Worm (Caenorhabditis elegans) whole organism, L4/young adult: Measurements from ENCODE around the gene T14B4.3.

Experiments
- dao-5 ChIP-seq: sonication (generic microtip); optimal IDR thresholded peaks from 2 replicates; lab custom pipeline; 2016; ENCODE audit warnings: missing genotype, missing genetic modification characterization, moderate library complexity, missing compliant biosample characterization
- him-1 ChIP-seq: sonication (generic microtip); optimal IDR thresholded peaks from 2 replicates; lab custom pipeline; 2016; ENCODE audit warnings: missing genotype, missing genetic modification reagents, missing genetic modification characterization, missing compliant biosample characterization

DNA sequence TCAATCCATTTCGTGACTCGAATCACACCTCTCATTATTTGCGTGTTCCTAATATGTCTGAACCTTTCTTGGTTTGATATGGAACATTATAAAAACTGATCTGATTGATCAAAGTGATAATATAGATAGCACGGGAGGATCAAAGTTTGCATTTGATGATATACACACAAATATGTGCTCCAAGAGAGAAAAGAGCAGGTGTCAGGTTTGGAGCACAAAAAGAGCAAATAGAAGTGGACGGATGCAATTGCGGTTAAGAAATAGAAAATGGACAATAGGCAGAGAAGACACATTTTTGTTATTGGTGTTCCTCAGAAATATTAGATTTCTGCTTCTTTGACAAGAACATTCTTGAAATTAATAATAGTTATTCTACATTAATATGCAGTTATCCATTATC, 36.0 kb upstream of the T14B4.3 start, which contains the start of gene C18H9.1:
- TF ChIP-seq him-1 (tag; lab: Kevin White, UChicago), result no peak
- TF ChIP-seq dao-5 (tag; lab: Kevin White, UChicago), result no peak
